Worm (Caenorhabditis elegans): ENCODE data around the gene comt-3.

DNA sequence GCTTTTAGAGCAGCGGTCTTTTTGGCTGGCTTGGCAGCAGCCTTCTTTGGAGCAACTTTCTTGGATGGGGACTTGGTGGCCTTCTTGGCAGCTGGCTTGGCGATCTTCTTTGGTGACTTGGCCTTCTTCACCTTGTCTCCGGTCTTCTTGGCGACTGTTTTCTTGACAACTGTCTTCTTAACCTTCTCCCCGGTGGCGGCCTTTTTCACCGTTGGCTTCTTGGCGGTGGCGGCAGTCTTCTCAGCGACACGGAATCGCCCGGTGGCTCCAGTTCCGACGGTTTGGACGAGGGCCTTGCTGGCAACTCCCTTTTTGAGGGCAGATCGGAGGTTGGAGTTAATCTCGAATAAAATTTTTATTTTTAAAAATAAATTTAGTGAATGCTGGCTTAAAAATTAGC lies 26.7 kb upstream of the comt-3 start:
- no peak for TF ChIP-seq lin-39 (tag; optimal IDR thresholded peaks at IDR 0.05)
- no peak for TF ChIP-seq nhr-77 (tag; optimal IDR thresholded peaks at IDR 0.05)
- TF ChIP-seq blmp-1 (tag; optimal IDR thresholded peaks at IDR 0.05), result no peak

All from whole organism, L1 larva.